Worm (Caenorhabditis elegans) whole organism, L4/young adult: ENCODE results near the gene tat-3.

Experiments used
- W03F9.2 ChIP-seq: fragments of 150-350 bp; optimal IDR thresholded peaks from 2 replicates; lab custom pipeline; 2014; ENCODE audit warnings: missing biosample characterization, missing genetic modification characterization
- him-1 ChIP-seq: sonication (generic microtip); optimal IDR thresholded peaks from 2 replicates; lab custom pipeline; 2016; ENCODE audit warnings: missing genotype, missing genetic modification reagents, missing genetic modification characterization, missing compliant biosample characterization

DNA sequence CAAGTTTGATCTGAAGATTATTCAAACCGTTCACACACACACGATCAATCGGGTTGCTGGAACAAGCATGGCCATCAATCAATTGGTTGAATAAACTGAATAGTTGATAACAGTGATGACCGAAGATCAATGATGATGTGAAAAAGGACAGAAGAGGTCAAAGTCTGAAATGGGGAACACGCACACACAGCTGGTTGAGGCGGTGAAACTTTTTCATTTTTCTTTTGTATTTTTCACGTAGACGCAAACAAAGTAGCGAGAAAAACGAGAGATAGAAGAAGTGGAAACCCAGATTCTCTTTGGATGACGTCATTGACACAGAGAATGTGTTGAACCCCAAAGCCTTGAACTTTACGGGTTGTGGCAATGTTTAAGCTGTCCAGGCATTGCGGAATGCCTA, 13.0 kb downstream of the tat-3 start:
- TF ChIP-seq W03F9.2 (tag; lab: Kevin White, UChicago), result no peak
- TF ChIP-seq him-1 (tag; lab: Kevin White, UChicago), result no peak
